Worm (Caenorhabditis elegans): ENCODE measurements around the gene Y75B7B.1.

DNA sequence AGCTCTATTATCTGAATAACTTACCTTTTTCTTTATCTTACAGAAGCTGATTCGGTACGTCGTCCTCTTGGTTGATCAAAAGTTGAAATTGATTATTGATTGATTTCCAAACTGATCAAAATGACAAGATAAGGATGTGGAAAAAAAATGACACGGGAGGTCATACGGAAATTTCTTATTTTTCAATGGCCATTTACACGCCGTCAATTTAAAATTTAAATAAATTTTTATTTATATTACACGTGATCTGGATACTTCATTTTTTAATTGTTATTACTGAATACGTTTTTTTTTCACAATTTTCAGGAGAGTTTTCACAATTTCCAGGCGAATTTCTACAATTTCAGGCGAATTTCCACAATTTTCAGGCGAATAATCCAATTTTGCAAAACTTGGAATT is 5.2 kb downstream of the Y75B7B.1 start, which contains the start of gene Y75B7B.2:
- TF ChIP-seq alr-1 (tag; optimal IDR thresholded peaks at IDR 0.05) (no peak), snpc-4 (tag; optimal IDR thresholded peaks at IDR 0.05) (no peak), unc-62 (GFP tag; optimal IDR thresholded peaks at IDR 0.05) (no peak), unc-39 (tag; optimal IDR thresholded peaks at IDR 0.05) (no peak), ztf-11 (tag; optimal IDR thresholded peaks at IDR 0.05) (no peak), mdl-1 (tag; optimal IDR thresholded peaks at IDR 0.05) (no peak), zag-1 (tag; optimal IDR thresholded peaks at IDR 0.05) (no peak), nhr-6 (tag; optimal IDR thresholded peaks at IDR 0.05) (no peak)
